Worm (Caenorhabditis elegans): ENCODE results near the gene epg-4.

DNA sequence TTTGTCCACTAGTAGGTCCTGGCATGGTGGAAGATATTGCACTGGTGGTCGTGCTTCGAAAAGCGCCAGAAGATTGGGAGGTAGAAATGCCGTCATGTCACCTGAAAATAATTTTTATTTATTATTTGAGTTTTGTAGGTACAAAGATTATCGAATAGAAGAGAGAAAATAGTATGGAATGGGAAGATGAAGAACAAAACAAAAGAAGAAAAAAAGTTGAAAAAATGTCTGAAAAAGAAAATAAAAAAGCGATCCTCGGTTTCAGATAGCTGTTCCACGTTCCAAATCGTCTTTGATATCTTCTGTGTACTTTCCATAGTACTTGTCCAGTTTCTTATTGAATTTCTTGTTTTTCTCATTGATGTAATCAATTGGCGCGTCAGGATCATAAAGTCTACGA, 20.9 kb upstream of the epg-4 start, which contains the start of gene rnp-7:
- TF ChIP-seq him-1 (tag; optimal IDR thresholded peaks at IDR 0.05) (no peak), dao-5 (tag; optimal IDR thresholded peaks at IDR 0.05) (no peak)

Data from whole organism, L4/young adult.